Fruit fly (Drosophila melanogaster) whole organism, embryonic: ENCODE data around the gene Tango5.
A peak's percentile ranks its signal among the peaks of the same experiment; 100 is the strongest.

Experiments
- Atf3 ChIP-seq: fragments of 200-800 bp; sonication (Bioruptor generic); optimal IDR thresholded peaks from 3 replicates; lab custom pipeline; 2016; ENCODE audit warnings: missing biosample characterization, missing genetic modification characterization
- Atf6 ChIP-seq: fragments of 200-800 bp; sonication (Bioruptor generic); IDR thresholded peaks from 2 replicates; pipeline ENCODE4 v1.3.6; 2022; ENCODE audit warnings: missing biosample characterization, missing genetic modification characterization
- CG10147 ChIP-seq: fragments of 200-800 bp; sonication (Bioruptor generic); optimal IDR thresholded peaks from 2 replicates; lab custom pipeline; 2019; ENCODE audit warnings: missing biosample characterization, mild to moderate bottlenecking, missing genetic modification characterization, moderate library complexity
- CG10209 ChIP-seq: fragments of 200-800 bp; sonication (Bioruptor generic); optimal IDR thresholded peaks from 3 replicates; lab custom pipeline; 2017; ENCODE audit warnings: missing biosample characterization, mild to moderate bottlenecking, missing genetic modification characterization, missing genetic modification reagents
- CG10366 ChIP-seq: fragments of 200-800 bp; sonication (Bioruptor generic); IDR thresholded peaks from 2 replicates; pipeline ENCODE4 v1.3.6; 2022; ENCODE audit warnings: missing biosample characterization, missing genetic modification characterization
- CG10543 ChIP-seq: fragments of 200-800 bp; sonication (Bioruptor generic); optimal IDR thresholded peaks from 3 replicates; lab custom pipeline; 2017; ENCODE audit warnings: missing biosample characterization, mild to moderate bottlenecking, missing genetic modification characterization, moderate library complexity
- CG11247 ChIP-seq: fragments of 200-800 bp; sonication (Bioruptor generic); IDR thresholded peaks from 2 replicates; pipeline ENCODE4 v1.3.6; 2022; ENCODE audit warnings: missing biosample characterization, missing genetic modification characterization
- CG12071 ChIP-seq: fragments of 200-800 bp; sonication (Bioruptor generic); optimal IDR thresholded peaks from 3 replicates; lab custom pipeline; 2018; ENCODE audit warnings: missing biosample characterization, mild to moderate bottlenecking, missing genetic modification characterization
- CG14965 ChIP-seq: fragments of 200-800 bp; sonication (Bioruptor generic); optimal IDR thresholded peaks from 2 replicates; lab custom pipeline; 2016; ENCODE audit warnings: missing biosample characterization, missing genetic modification characterization, borderline replicate concordance
- CG15514 ChIP-seq: fragments of 200-800 bp; sonication (Bioruptor generic); optimal IDR thresholded peaks from 3 replicates; lab custom pipeline; 2017; ENCODE audit warnings: missing biosample characterization, missing genetic modification characterization, mild to moderate bottlenecking, moderate library complexity, missing genetic modification reagents
- CG17359 ChIP-seq: fragments of 200-800 bp; sonication (Bioruptor generic); optimal IDR thresholded peaks from 3 replicates; lab custom pipeline; 2018; ENCODE audit warnings: missing biosample characterization, mild to moderate bottlenecking, missing genetic modification characterization, moderate library complexity
- CG17912 ChIP-seq: fragments of 200-800 bp; sonication (Bioruptor generic); optimal IDR thresholded peaks from 2 replicates; lab custom pipeline; 2018; ENCODE audit warnings: missing biosample characterization, mild to moderate bottlenecking, missing genetic modification characterization
- CG2116 ChIP-seq: fragments of 200-800 bp; sonication (Bioruptor generic); optimal IDR thresholded peaks from 3 replicates; lab custom pipeline; 2018; ENCODE audit warnings: missing biosample characterization, mild to moderate bottlenecking, missing genetic modification characterization
- CG2199 ChIP-seq: fragments of 200-800 bp; sonication (Bioruptor generic); IDR thresholded peaks from 3 replicates; pipeline ENCODE4 v1.3.6; 2022; ENCODE audit warnings: missing biosample characterization, missing genetic modification characterization
- CG2889 ChIP-seq: fragments of 200-800 bp; sonication (Bioruptor generic); IDR thresholded peaks from 3 replicates; pipeline ENCODE4 v1.3.6; 2022; ENCODE audit warnings: missing biosample characterization, missing genetic modification characterization
- CG31365 ChIP-seq: fragments of 200-800 bp; sonication (Bioruptor generic); optimal IDR thresholded peaks from 2 replicates; lab custom pipeline; 2018; ENCODE audit warnings: missing biosample characterization, mild to moderate bottlenecking, missing genetic modification characterization
- CG3281 ChIP-seq: fragments of 200-800 bp; sonication (Bioruptor generic); optimal IDR thresholded peaks from 3 replicates; lab custom pipeline; 2017; ENCODE audit warnings: missing biosample characterization, mild to moderate bottlenecking, missing genetic modification characterization
- CG6689 ChIP-seq: fragments of 200-800 bp; sonication (Bioruptor generic); IDR thresholded peaks from 2 replicates; pipeline ENCODE4 v1.3.6; 2022; ENCODE audit warnings: missing biosample characterization, missing genetic modification characterization
- CG7271 ChIP-seq: fragments of 200-800 bp; sonication (Bioruptor generic); optimal IDR thresholded peaks from 2 replicates; lab custom pipeline; 2018; ENCODE audit warnings: missing biosample characterization, mild to moderate bottlenecking, missing genetic modification characterization, moderate library complexity
- CG8924 ChIP-seq: fragments of 200-800 bp; optimal IDR thresholded peaks from 3 replicates; lab custom pipeline; 2019; ENCODE audit warnings: missing biosample characterization, mild to moderate bottlenecking, missing genetic modification characterization, moderate library complexity
- CHES-1-like ChIP-seq: fragments of 200-800 bp; sonication (Bioruptor generic); optimal IDR thresholded peaks from 2 replicates; lab custom pipeline; 2016; ENCODE audit warnings: missing biosample characterization, missing genetic modification characterization
- Dad ChIP-seq: fragments of 200-800 bp; sonication (Bioruptor generic); optimal IDR thresholded peaks from 3 replicates; lab custom pipeline; 2016; ENCODE audit warnings: missing biosample characterization, missing genetic modification characterization
- Dp ChIP-seq: fragments of 200-800 bp; sonication (Bioruptor generic); optimal IDR thresholded peaks from 2 replicates; lab custom pipeline; 2018; ENCODE audit warnings: missing biosample characterization, mild to moderate bottlenecking, missing genetic modification characterization, moderate library complexity
- ERR ChIP-seq: fragments of 200-800 bp; sonication (Bioruptor generic); optimal IDR thresholded peaks from 2 replicates; lab custom pipeline; 2016; ENCODE audit warnings: missing biosample characterization, missing genetic modification characterization
- MESR4 ChIP-seq: fragments of 200-800 bp; sonication (Bioruptor generic); optimal IDR thresholded peaks from 2 replicates; lab custom pipeline; 2018; ENCODE audit warnings: missing biosample characterization, mild to moderate bottlenecking, missing genetic modification characterization, moderate library complexity
- Max ChIP-seq: fragments of 200-800 bp; sonication (Bioruptor generic); optimal IDR thresholded peaks from 2 replicates; lab custom pipeline; 2016; ENCODE audit warnings: missing biosample characterization, mild to moderate bottlenecking, missing genetic modification characterization
- Mrtf ChIP-seq: fragments of 200-800 bp; sonication (Bioruptor generic); IDR thresholded peaks from 3 replicates; pipeline ENCODE4 v1.3.6; 2022; ENCODE audit warnings: missing biosample characterization, missing genetic modification characterization
- Ssrp ChIP-seq: fragments of 200-800 bp; sonication (Bioruptor generic); optimal IDR thresholded peaks from 2 replicates; lab custom pipeline; 2018; ENCODE audit warnings: missing biosample characterization, mild to moderate bottlenecking, missing genetic modification characterization, moderate library complexity
- ash1 ChIP-seq: fragments of 200-800 bp; sonication (Bioruptor generic); optimal IDR thresholded peaks from 2 replicates; lab custom pipeline; 2018; ENCODE audit warnings: missing biosample characterization, mild to moderate bottlenecking, missing genetic modification characterization
- bowl ChIP-seq: fragments of 200-800 bp; sonication (Bioruptor generic); IDR thresholded peaks from 2 replicates; pipeline ENCODE4 v1.3.6; 2022; ENCODE audit warnings: missing biosample characterization, missing genetic modification characterization
- dm ChIP-seq: fragments of 200-800 bp; sonication (Bioruptor generic); optimal IDR thresholded peaks from 3 replicates; lab custom pipeline; 2016; ENCODE audit warnings: missing biosample characterization, missing genetic modification characterization
- exex ChIP-seq: fragments of 200-800 bp; sonication (Bioruptor generic); optimal IDR thresholded peaks from 4 replicates; lab custom pipeline; 2018; ENCODE audit warnings: missing biosample characterization, mild to moderate bottlenecking, missing genetic modification characterization, moderate library complexity
- gsb-n ChIP-seq: fragments of 200-800 bp; sonication (Bioruptor generic); optimal IDR thresholded peaks from 3 replicates; lab custom pipeline; 2018; ENCODE audit warnings: missing biosample characterization, mild to moderate bottlenecking, missing genetic modification characterization
- inv ChIP-seq: fragments of 200-800 bp; sonication (Bioruptor generic); IDR thresholded peaks from 2 replicates; pipeline ENCODE4 v1.3.6; 2022; ENCODE audit warnings: missing biosample characterization, missing genetic modification characterization; ENCODE audit not compliant: partially characterized antibody
- lab ChIP-seq: fragments of 200-800 bp; sonication (Bioruptor generic); optimal IDR thresholded peaks from 3 replicates; lab custom pipeline; 2017; ENCODE audit warnings: missing biosample characterization, missing genetic modification characterization, mild to moderate bottlenecking, moderate library complexity, missing genetic modification reagents
- peb ChIP-seq: fragments of 200-800 bp; sonication (Bioruptor generic); IDR thresholded peaks from 2 replicates; pipeline ENCODE4 v1.3.6; 2022; ENCODE audit warnings: missing biosample characterization, missing genetic modification characterization
- pfk ChIP-seq: fragments of 200-800 bp; sonication (Bioruptor generic); optimal IDR thresholded peaks from 2 replicates; lab custom pipeline; 2018; ENCODE audit warnings: missing biosample characterization, mild to moderate bottlenecking, missing genetic modification characterization, moderate library complexity
- prd ChIP-seq, 3 experiments: fragments of >200 bp in 2 of 3; fragments of 200-800 bp in 1 of 3; sonication (Bioruptor generic) in 1 of 3; optimal IDR thresholded peaks in 2 of 3; IDR thresholded peaks in 1 of 3; 2 replicates in 2 of 3; 3 replicates in 1 of 3; pipeline versions ENCODE4 v1.3.6 to Lab custom; 2017 to 2022; ENCODE audit warnings: missing biosample characterization in 1 of 3, missing genetic modification characterization in 1 of 3
- sd ChIP-seq: fragments of 200-800 bp; sonication (Bioruptor generic); optimal IDR thresholded peaks from 3 replicates; lab custom pipeline; 2018; ENCODE audit warnings: missing biosample characterization, mild to moderate bottlenecking, missing genetic modification characterization, moderate library complexity
- sens-2 ChIP-seq: fragments of 200-800 bp; sonication (Bioruptor generic); IDR thresholded peaks from 2 replicates; pipeline ENCODE4 v1.3.6; 2022; ENCODE audit warnings: missing biosample characterization, missing genetic modification characterization
- slou ChIP-seq: fragments of 200-800 bp; sonication (Bioruptor generic); optimal IDR thresholded peaks from 3 replicates; lab custom pipeline; 2016; ENCODE audit warnings: missing biosample characterization, missing genetic modification characterization
- slp2 ChIP-seq: fragments of 200-800 bp; sonication (Bioruptor generic); optimal IDR thresholded peaks from 2 replicates; lab custom pipeline; 2016; ENCODE audit warnings: missing biosample characterization, missing genetic modification characterization
- unc-4 ChIP-seq: fragments of 200-800 bp; sonication (Bioruptor generic); IDR thresholded peaks from 2 replicates; pipeline ENCODE4 v1.3.6; 2022; ENCODE audit warnings: missing biosample characterization, missing genetic modification characterization; ENCODE audit not compliant: partially characterized antibody
- wdn ChIP-seq: fragments of 200-800 bp; sonication (Bioruptor generic); IDR thresholded peaks from 2 replicates; pipeline ENCODE4 v1.3.6; 2022; ENCODE audit warnings: missing biosample characterization, missing genetic modification characterization
- zfh2 ChIP-seq: fragments of 200-800 bp; sonication (Bioruptor generic); optimal IDR thresholded peaks from 2 replicates; lab custom pipeline; 2016; ENCODE audit warnings: missing biosample characterization, missing genetic modification characterization

The Tango5 gene

DNA sequence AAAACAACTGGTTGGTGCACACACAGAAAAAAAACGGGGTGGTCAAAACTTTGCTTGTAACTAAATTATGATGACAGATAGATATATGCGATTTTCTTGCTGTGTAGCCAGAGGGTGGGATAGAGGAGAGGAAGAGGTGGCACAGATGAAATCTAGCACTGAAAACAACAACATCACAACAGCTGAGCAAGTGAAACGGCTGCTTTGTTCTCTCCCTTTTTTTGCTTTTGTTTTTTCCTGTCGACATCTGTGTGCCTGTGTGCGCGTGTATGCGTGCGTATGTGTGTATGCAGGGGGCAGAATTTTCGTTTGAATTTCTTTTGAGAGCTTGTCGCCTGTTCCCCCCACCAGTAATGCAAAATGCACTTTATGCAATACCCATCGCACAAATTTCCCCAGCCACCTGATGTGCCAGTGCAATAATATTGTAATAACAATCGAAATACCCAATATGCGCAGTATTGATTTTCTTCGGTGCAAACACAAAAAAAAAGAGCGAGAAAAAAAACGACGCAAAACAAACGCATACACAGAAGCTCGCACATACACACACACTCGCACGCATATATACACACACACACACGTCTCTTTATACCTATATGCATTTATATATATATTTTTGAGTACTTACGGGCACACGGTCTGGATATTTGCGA is 3.3 kb upstream of the Tango5 start (continued):
- TF ChIP-seq slou (GFP tag; lab: Kevin White, UChicago) (no peak), Atf6 (GFP tag; lab: Robert Waterston, UW) (peak; percentile 68), gsb-n (no peak), CG10147 (GFP tag; lab: Kevin White, UChicago) (peak; percentile 7), inv (GFP tag; lab: Robert Waterston, UW) (no peak), CG7271 (tag; lab: Kevin White, UChicago) (no peak), CG12071 (GFP tag; lab: Kevin White, UChicago) (peak; percentile 39), wdn (GFP tag; lab: Robert Waterston, UW) (peak; percentile 62), Mrtf (peak; percentile 27; the same call in 1 of the 3 replicates), lab (GFP tag; lab: Kevin White, UChicago) (peak; percentile 82), CG2889 (0 out of 3 replicates have a peak, but pooled peaks have one; percentile 19), peb (0 out of 2 replicates have a peak, but pooled peaks have one; percentile 6), bowl (GFP tag; lab: Robert Waterston, UW) (no peak), CG14965 (GFP tag; lab: Kevin White, UChicago) (no peak), exex (tag; lab: Kevin White, UChicago) (peak; percentile 8), CG2116 (GFP tag; lab: Kevin White, UChicago) (no peak), dm (GFP tag; lab: Kevin White, UChicago) (no peak), CG17359 (tag; lab: Kevin White, UChicago) (peak; percentile 60), CG15514 (GFP tag; lab: Kevin White, UChicago) (peak; percentile 58), Ssrp (tag; lab: Kevin White, UChicago) (peak; percentile 17), CG10366 (GFP tag; lab: Robert Waterston, UW) (peak; percentile 49), CG8924 (tag; lab: Kevin White, UChicago) (peak; percentile 80), ash1 (GFP tag; lab: Kevin White, UChicago) (peak; percentile 66), MESR4 (no peak), unc-4 (GFP tag; lab: Robert Waterston, UW) (no peak), Max (no peak), CG31365 (tag; lab: Kevin White, UChicago) (no peak), CG10543 (GFP tag; lab: Kevin White, UChicago) (peak; percentile 79), prd (optimal IDR thresholded peaks at IDR 0.05; lab: Kevin White, UChicago) (no peak), prd (GFP tag; IDR thresholded peaks at IDR 0.05; lab: Robert Waterston, UW) (peak; percentile 66; the same call in 2 of the 3 replicates), pfk (no peak), sd (tag; lab: Kevin White, UChicago) (peak; percentile 19), slp2 (GFP tag; lab: Kevin White, UChicago) (peak; percentile 40), CG10209 (GFP tag; lab: Kevin White, UChicago) (peak; percentile 56), CHES-1-like (GFP tag; lab: Kevin White, UChicago) (peak; percentile 81), CG6689 (GFP tag; lab: Robert Waterston, UW) (no peak), CG17912 (GFP tag; lab: Kevin White, UChicago) (no peak), sens-2 (no peak), CG3281 (GFP tag; lab: Kevin White, UChicago) (peak; percentile 68), CG2199 (0 out of 3 replicates have a peak, but pooled peaks have one; percentile 41), Dp (GFP tag; lab: Kevin White, UChicago) (no peak), Atf3 (GFP tag; lab: Kevin White, UChicago) (peak; percentile 30), ERR (GFP tag; lab: Kevin White, UChicago) (peak; percentile 68), Dad (peak; percentile 33), CG11247 (GFP tag; lab: Robert Waterston, UW) (peak; percentile 51; the same call in 1 of the 2 replicates), zfh2 (GFP tag; lab: Kevin White, UChicago) (peak; percentile 70)
